Worm (Caenorhabditis elegans) whole organism, young adult: ENCODE data around the gene R01H10.4.
A peak's percentile ranks its signal among the peaks of the same experiment; 100 is the strongest.

Experiments used
- C17E4.6 ChIP-seq: fragments of 200-800 bp; sonication (Bioruptor generic); IDR thresholded peaks from 2 replicates; pipeline ENCODE4 v1.3.6; 2022; ENCODE audit warnings: missing genetic modification reagents, missing genetic modification characterization, missing compliant biosample characterization
- F57C9.4 ChIP-seq: sonication (generic microtip); optimal IDR thresholded peaks from 2 replicates; lab custom pipeline; 2017; ENCODE audit warnings: mild to moderate bottlenecking, missing genetic modification characterization, missing compliant biosample characterization
- K12H6.12 ChIP-seq: fragments of 200-800 bp; sonication (Bioruptor generic); optimal IDR thresholded peaks from 2 replicates; lab custom pipeline; 2018; ENCODE audit warnings: mild to moderate bottlenecking, missing genetic modification characterization, missing compliant biosample characterization
- T26A5.8 ChIP-seq: sonication (generic microtip); optimal IDR thresholded peaks from 2 replicates; lab custom pipeline; 2016; ENCODE audit warnings: missing genetic modification characterization, missing compliant biosample characterization
- Y67H2A.10 ChIP-seq: fragments of 200-800 bp; sonication (Bioruptor generic); conservative IDR thresholded peaks from 2 replicates; pipeline ENCODE4 v1.3.6; 2022; ENCODE audit warnings: missing genetic modification reagents, missing genetic modification characterization, missing compliant biosample characterization
- ZK185.1 ChIP-seq: sonication (generic microtip); optimal IDR thresholded peaks from 2 replicates; lab custom pipeline; 2016; ENCODE audit warnings: mild to moderate bottlenecking, missing genetic modification characterization, missing compliant biosample characterization; ENCODE audit not compliant: poor library complexity, severe bottlenecking
- aptf-3 ChIP-seq: fragments of 200-800 bp; sonication (Bioruptor generic); IDR thresholded peaks from 2 replicates; pipeline ENCODE4 v1.3.6; 2022; ENCODE audit warnings: missing genetic modification characterization, missing compliant biosample characterization
- attf-5 ChIP-seq: fragments of 200-800 bp; sonication (Bioruptor generic); optimal IDR thresholded peaks from 2 replicates; lab custom pipeline; 2018; ENCODE audit warnings: mild to moderate bottlenecking, missing genetic modification characterization, missing compliant biosample characterization
- attf-6 ChIP-seq: fragments of 200-800 bp; sonication (Bioruptor generic); IDR thresholded peaks from 2 replicates; pipeline ENCODE4 v1.3.6; 2022; ENCODE audit warnings: missing genetic modification reagents, missing genetic modification characterization, missing compliant biosample characterization
- ccch-3 ChIP-seq: fragments of 200-800 bp; sonication (Bioruptor generic); optimal IDR thresholded peaks from 2 replicates; lab custom pipeline; 2018; ENCODE audit warnings: mild to moderate bottlenecking, missing genetic modification characterization, missing compliant biosample characterization
- cebp-1 ChIP-seq, 2 experiments: fragments of 200-800 bp in 1 of 2; sonication (Bioruptor generic) in 1 of 2; sonication (generic microtip) in 1 of 2; IDR thresholded peaks in 1 of 2; optimal IDR thresholded peaks in 1 of 2; 2 replicates each; pipeline versions ENCODE4 v1.3.6 to Lab custom; 2017 to 2022; ENCODE audit warnings: missing compliant biosample characterization in 2 of 2, missing genetic modification characterization in 2 of 2, mild to moderate bottlenecking in 1 of 2, missing genetic modification reagents in 1 of 2, moderate library complexity in 1 of 2
- ceh-100 ChIP-seq: fragments of 200-800 bp; sonication (Bioruptor generic); IDR thresholded peaks from 2 replicates; pipeline ENCODE4 v1.3.6; 2022; ENCODE audit warnings: missing genetic modification reagents, missing genetic modification characterization, missing compliant biosample characterization
- ceh-40 ChIP-seq: fragments of 200-800 bp; sonication (Bioruptor generic); IDR thresholded peaks from 2 replicates; pipeline ENCODE4 v1.3.6; 2022; ENCODE audit warnings: missing genetic modification characterization, missing compliant biosample characterization
- ceh-79 ChIP-seq: sonication (generic microtip); optimal IDR thresholded peaks from 2 replicates; lab custom pipeline; 2017; ENCODE audit warnings: mild to moderate bottlenecking, missing genetic modification characterization, missing compliant biosample characterization
- die-1 ChIP-seq: sonication (generic microtip); optimal IDR thresholded peaks from 2 replicates; lab custom pipeline; 2016; ENCODE audit warnings: missing genotype, mild to moderate bottlenecking, missing genetic modification characterization, missing compliant biosample characterization
- dpff-1 ChIP-seq: sonication (generic microtip); optimal IDR thresholded peaks from 2 replicates; lab custom pipeline; 2017; ENCODE audit warnings: mild to moderate bottlenecking, missing genetic modification characterization, missing compliant biosample characterization
- dpl-1 ChIP-seq: fragments of 150-350 bp; optimal IDR thresholded peaks from 2 replicates; lab custom pipeline; 2014; ENCODE audit warnings: missing biosample characterization, missing genetic modification reagents, missing genetic modification characterization
- ets-4 ChIP-seq: fragments of 200-800 bp; sonication (Bioruptor generic); optimal IDR thresholded peaks from 2 replicates; lab custom pipeline; 2018; ENCODE audit warnings: mild to moderate bottlenecking, missing genetic modification characterization, missing compliant biosample characterization
- fkh-3 ChIP-seq: sonication (generic microtip); optimal IDR thresholded peaks from 2 replicates; lab custom pipeline; 2016; ENCODE audit warnings: mild to moderate bottlenecking, missing genetic modification characterization, missing compliant biosample characterization
- hsf-1 ChIP-seq: fragments of 200-800 bp; sonication (Bioruptor generic); IDR thresholded peaks from 2 replicates; pipeline ENCODE4 v1.3.6; 2022; ENCODE audit warnings: missing genetic modification reagents, missing genetic modification characterization, missing compliant biosample characterization
- let-526 ChIP-seq: fragments of 200-800 bp; sonication (Bioruptor generic); IDR thresholded peaks from 2 replicates; pipeline ENCODE4 v1.3.6; 2022; ENCODE audit warnings: missing genetic modification reagents, missing genetic modification characterization, missing compliant biosample characterization
- let-607 ChIP-seq, 2 experiments: fragments of 200-800 bp in 1 of 2; sonication (Bioruptor generic) in 1 of 2; sonication (generic microtip) in 1 of 2; optimal IDR thresholded peaks; 2 replicates each; lab custom pipeline; 2016 to 2018; ENCODE audit warnings: mild to moderate bottlenecking in 2 of 2, missing compliant biosample characterization in 2 of 2, missing genetic modification characterization in 2 of 2, moderate library complexity in 2 of 2, missing genotype in 1 of 2
- lin-35 ChIP-seq, 3 experiments: fragments of 150-350 bp in 2 of 3; sonication (generic microtip) in 1 of 3; optimal IDR thresholded peaks; 2 replicates each; lab custom pipeline; 2014 to 2018; ENCODE audit warnings: missing biosample characterization in 3 of 3, missing genetic modification characterization in 3 of 3, missing genetic modification reagents in 3 of 3
- lin-40 ChIP-seq: sonication (generic microtip); optimal IDR thresholded peaks from 2 replicates; lab custom pipeline; 2016; ENCODE audit warnings: missing genetic modification characterization, mild to moderate bottlenecking, missing compliant biosample characterization, missing genotype, missing genetic modification reagents
- lsl-1 ChIP-seq: fragments of 200-800 bp; sonication (Bioruptor generic); optimal IDR thresholded peaks from 2 replicates; lab custom pipeline; 2018; ENCODE audit warnings: mild to moderate bottlenecking, missing genetic modification characterization, moderate library complexity, missing compliant biosample characterization
- madf-10 ChIP-seq: sonication (generic microtip); optimal IDR thresholded peaks from 2 replicates; lab custom pipeline; 2016; ENCODE audit warnings: mild to moderate bottlenecking, missing genetic modification characterization, missing compliant biosample characterization
- madf-3 ChIP-seq: fragments of 200-800 bp; sonication (Bioruptor generic); IDR thresholded peaks from 2 replicates; pipeline ENCODE4 v1.3.6; 2022; ENCODE audit warnings: missing genetic modification reagents, missing genetic modification characterization, missing compliant biosample characterization
- madf-6 ChIP-seq: fragments of 200-800 bp; sonication (Bioruptor generic); IDR thresholded peaks from 2 replicates; pipeline ENCODE4 v1.3.6; 2022; ENCODE audit warnings: missing genetic modification reagents, missing genetic modification characterization, missing compliant biosample characterization
- mel-28 ChIP-seq: sonication (generic microtip); optimal IDR thresholded peaks from 2 replicates; lab custom pipeline; 2016; ENCODE audit warnings: borderline replicate concordance, mild to moderate bottlenecking, missing genetic modification characterization, missing compliant biosample characterization
- mxl-1 ChIP-seq: sonication (generic microtip); optimal IDR thresholded peaks from 2 replicates; lab custom pipeline; 2016; ENCODE audit warnings: missing genetic modification characterization, missing compliant biosample characterization
- nfya-2 ChIP-seq: fragments of 200-800 bp; sonication (Bioruptor generic); IDR thresholded peaks from 2 replicates; pipeline ENCODE4 v1.3.6; 2022; ENCODE audit warnings: missing genetic modification reagents, missing genetic modification characterization, missing compliant biosample characterization
- nhr-179 ChIP-seq: sonication (generic microtip); optimal IDR thresholded peaks from 2 replicates; lab custom pipeline; 2016; ENCODE audit warnings: mild to moderate bottlenecking, missing genetic modification characterization, missing compliant biosample characterization
- nhr-27 ChIP-seq: fragments of 200-800 bp; sonication (Bioruptor generic); optimal IDR thresholded peaks from 2 replicates; lab custom pipeline; 2018; ENCODE audit warnings: mild to moderate bottlenecking, missing genetic modification characterization, moderate library complexity, missing compliant biosample characterization
- nhr-90 ChIP-seq: sonication (generic microtip); optimal IDR thresholded peaks from 2 replicates; lab custom pipeline; 2016; ENCODE audit warnings: missing genotype, mild to moderate bottlenecking, missing genetic modification characterization, missing compliant biosample characterization
- repo-1 ChIP-seq: sonication (generic microtip); optimal IDR thresholded peaks from 2 replicates; lab custom pipeline; 2017; ENCODE audit warnings: mild to moderate bottlenecking, missing genetic modification characterization, missing compliant biosample characterization
- snpc-1.1 ChIP-seq: sonication (generic microtip); optimal IDR thresholded peaks from 2 replicates; lab custom pipeline; 2017; ENCODE audit warnings: missing genetic modification characterization, mild to moderate bottlenecking, missing compliant biosample characterization, antibody characterized with exemption, moderate library complexity, missing genotype, missing genetic modification reagents; ENCODE audit not compliant: insufficient read depth
- snpc-1.3 ChIP-seq: sonication (generic microtip); optimal IDR thresholded peaks from 2 replicates; lab custom pipeline; 2017; ENCODE audit warnings: missing genetic modification characterization, mild to moderate bottlenecking, missing compliant biosample characterization, antibody characterized with exemption, moderate library complexity, missing genotype, missing genetic modification reagents; ENCODE audit not compliant: insufficient read depth
- snpc-3.4 ChIP-seq: sonication (generic microtip); optimal IDR thresholded peaks from 2 replicates; lab custom pipeline; 2017; ENCODE audit warnings: missing genetic modification characterization, mild to moderate bottlenecking, missing compliant biosample characterization, antibody characterized with exemption, moderate library complexity, missing genotype, missing genetic modification reagents
- snpc-4 ChIP-seq, 5 experiments: fragments of 150-350 bp in 1 of 5; sonication (generic microtip) in 4 of 5; optimal IDR thresholded peaks; 2 replicates each; lab custom pipeline; 2014 to 2018; ENCODE audit warnings: missing genetic modification characterization in 5 of 5, missing biosample characterization in 3 of 5, antibody characterized with exemption in 2 of 5, mild to moderate bottlenecking in 2 of 5, missing compliant biosample characterization in 2 of 5, missing genotype in 2 of 5, moderate library complexity in 2 of 5, missing genetic modification reagents in 1 of 5
- sptf-2 ChIP-seq: fragments of 200-800 bp; sonication (Bioruptor generic); optimal IDR thresholded peaks from 2 replicates; lab custom pipeline; 2018; ENCODE audit warnings: mild to moderate bottlenecking, missing genetic modification characterization, missing compliant biosample characterization
- tbx-9 ChIP-seq: sonication (generic microtip); optimal IDR thresholded peaks from 2 replicates; lab custom pipeline; 2016; ENCODE audit warnings: borderline replicate concordance, missing genetic modification characterization, inconsistent platforms, missing compliant biosample characterization
- tlf-1 ChIP-seq: fragments of 200-800 bp; sonication (Bioruptor generic); optimal IDR thresholded peaks from 2 replicates; lab custom pipeline; 2018; ENCODE audit warnings: mild to moderate bottlenecking, missing genetic modification characterization, missing compliant biosample characterization
- unc-130 ChIP-seq: sonication (generic microtip); optimal IDR thresholded peaks from 2 replicates; lab custom pipeline; 2016; ENCODE audit warnings: missing genetic modification reagents, missing genetic modification characterization, missing compliant biosample characterization
- xnd-1 ChIP-seq: sonication (generic microtip); optimal IDR thresholded peaks from 2 replicates; lab custom pipeline; 2016; ENCODE audit warnings: missing genotype, missing genetic modification reagents, missing genetic modification characterization, missing compliant biosample characterization
- ztf-3 ChIP-seq: fragments of 200-800 bp; sonication (Bioruptor generic); optimal IDR thresholded peaks from 2 replicates; lab custom pipeline; 2018; ENCODE audit warnings: mild to moderate bottlenecking, missing genetic modification characterization, missing compliant biosample characterization
- ztf-6 ChIP-seq: fragments of 200-800 bp; sonication (Bioruptor generic); IDR thresholded peaks from 2 replicates; pipeline ENCODE4 v1.3.6; 2022; ENCODE audit warnings: missing genetic modification reagents, missing genetic modification characterization, missing compliant biosample characterization

R01H10.4 gene

DNA sequence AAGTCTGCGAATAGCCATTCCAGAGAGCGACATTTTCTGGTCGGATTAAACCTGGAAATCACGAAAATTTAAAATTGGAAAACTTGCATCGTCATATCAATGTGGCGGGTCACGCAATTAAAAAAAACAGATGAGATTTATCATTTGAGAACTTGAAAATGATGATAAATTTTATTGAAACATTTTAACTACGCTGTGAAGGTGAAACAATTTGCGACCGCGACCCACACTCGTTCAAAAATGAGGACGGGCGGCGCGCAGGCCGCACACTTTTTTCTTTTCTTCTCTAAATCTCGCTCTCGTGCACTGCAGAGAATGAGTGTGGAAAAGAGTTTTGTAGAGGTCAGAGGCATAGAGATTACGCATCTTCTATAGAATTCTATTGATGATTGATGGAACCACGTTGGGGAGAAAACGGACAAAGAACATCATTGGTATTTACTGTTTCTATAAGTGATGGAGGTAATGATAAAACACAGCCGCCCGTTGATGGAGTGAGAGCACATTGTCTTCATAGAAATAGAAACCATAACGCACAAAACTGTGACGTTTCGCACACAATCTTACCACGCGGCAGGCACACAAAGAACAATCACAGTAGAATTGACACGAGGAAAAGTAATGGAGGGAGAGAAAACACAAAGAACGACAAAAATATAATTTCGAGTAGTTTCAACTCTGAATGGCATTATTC is 37.9 kb upstream of the R01H10.4 start, which contains the start of gene cts-1 (continued):
- TF ChIP-seq mel-28 (tag; lab: Kevin White, UChicago) (no peak), lin-40 (tag; lab: Kevin White, UChicago) (peak; percentile 73), K12H6.12 (tag; lab: Kevin White, UChicago) (no peak), nhr-27 (tag; lab: Kevin White, UChicago) (no peak), madf-3 (GFP tag; lab: Robert Waterston, UW) (no peak), aptf-3 (no peak), mxl-1 (no peak), ceh-79 (tag; lab: Kevin White, UChicago) (peak; percentile 19), let-526 (GFP tag; lab: Robert Waterston, UW) (no peak), die-1 (peak; percentile 36), nfya-2 (GFP tag; lab: Robert Waterston, UW) (no peak), madf-6 (GFP tag; lab: Robert Waterston, UW) (no peak), C17E4.6 (GFP tag; lab: Robert Waterston, UW) (no peak), repo-1 (tag; lab: Kevin White, UChicago) (peak; percentile 6), ztf-6 (GFP tag; lab: Robert Waterston, UW) (no peak), unc-130 (GFP tag; lab: Kevin White, UChicago) (no peak), nhr-179 (tag; lab: Kevin White, UChicago) (no peak), cebp-1 (GFP tag; IDR thresholded peaks at IDR 0.05; lab: Robert Waterston, UW) (no peak), cebp-1 (tag; optimal IDR thresholded peaks at IDR 0.05; lab: Kevin White, UChicago) (peak; percentile 73), let-607 (tag; optimal IDR thresholded peaks at IDR 0.05; lab: Kevin White, UChicago) (peak; percentile 63 to 91), dpff-1 (no peak), fkh-3 (tag; lab: Kevin White, UChicago) (no peak), F57C9.4 (tag; lab: Kevin White, UChicago) (no peak), dpl-1 (no peak), snpc-4 (GFP tag; optimal IDR thresholded peaks at IDR 0.05; lab: Kevin White, UChicago) (peak; percentile 60), snpc-4 (tag; optimal IDR thresholded peaks at IDR 0.05; lab: Kevin White, UChicago) (peak in 3 of 4 experiments; percentile 57 to 62 (median 61)), Y67H2A.10 (no peak), snpc-1.3 (tag; lab: Kevin White, UChicago) (no peak), nhr-90 (tag; lab: Kevin White, UChicago) (peak; percentile 63), ccch-3 (no peak), sptf-2 (GFP tag; lab: Kevin White, UChicago) (no peak), ets-4 (GFP tag; lab: Kevin White, UChicago) (no peak), T26A5.8 (tag; lab: Kevin White, UChicago) (no peak), attf-5 (peak; percentile 92), hsf-1 (GFP tag; lab: Robert Waterston, UW) (no peak), ceh-40 (GFP tag; lab: Robert Waterston, UW) (no peak), madf-10 (tag; lab: Kevin White, UChicago) (peak; percentile 61), xnd-1 (tag; lab: Kevin White, UChicago) (no peak), tbx-9 (no peak), ZK185.1 (tag; lab: Kevin White, UChicago) (peak; percentile 63), ceh-100 (GFP tag; lab: Robert Waterston, UW) (no peak), attf-6 (GFP tag; lab: Robert Waterston, UW) (no peak), snpc-3.4 (tag; lab: Kevin White, UChicago) (peak; percentile 7), lin-35 (GFP tag; optimal IDR thresholded peaks at IDR 0.05; lab: Kevin White, UChicago) (no peak), ztf-3 (GFP tag; lab: Kevin White, UChicago) (no peak), lsl-1 (GFP tag; lab: Kevin White, UChicago) (peak; percentile 39), snpc-1.1 (tag; lab: Kevin White, UChicago) (no peak), tlf-1 (GFP tag; lab: Kevin White, UChicago) (peak; percentile 71)
